Worm (Caenorhabditis elegans) whole organism, L3 larva: ENCODE results near the gene isy-1.

Experiments
- R02D3.7 ChIP-seq: fragments of 150-350 bp; optimal IDR thresholded peaks from 2 replicates; lab custom pipeline; 2014; ENCODE audit warnings: missing biosample characterization, missing genetic modification characterization
- ZK546.5 ChIP-seq: sonication (generic microtip); optimal IDR thresholded peaks from 2 replicates; lab custom pipeline; 2017; ENCODE audit warnings: missing biosample characterization, missing genetic modification characterization
- aly-2 ChIP-seq: fragments of 150-350 bp; optimal IDR thresholded peaks from 2 replicates; lab custom pipeline; 2014; ENCODE audit warnings: missing biosample characterization, missing genetic modification characterization
- ama-1 ChIP-seq: fragments of 150-350 bp; optimal IDR thresholded peaks from 2 replicates; lab custom pipeline; 2018
- ceh-28 ChIP-seq: fragments of 150-350 bp; optimal IDR thresholded peaks from 2 replicates; lab custom pipeline; 2014; ENCODE audit warnings: missing biosample characterization, missing genetic modification reagents, missing genetic modification characterization
- ceh-82 ChIP-seq: fragments of 150-350 bp; optimal IDR thresholded peaks from 2 replicates; lab custom pipeline; 2014; ENCODE audit warnings: missing biosample characterization, missing genetic modification characterization
- ceh-9 ChIP-seq: sonication (generic microtip); optimal IDR thresholded peaks from 2 replicates; lab custom pipeline; 2018; ENCODE audit warnings: missing biosample characterization, missing genetic modification characterization
- egl-27 ChIP-seq: sonication (generic microtip); optimal IDR thresholded peaks from 4 replicates; lab custom pipeline; 2017; ENCODE audit warnings: missing biosample characterization, missing genetic modification reagents, missing genetic modification characterization
- egl-5 ChIP-seq: fragments of 150-350 bp; optimal IDR thresholded peaks from 2 replicates; lab custom pipeline; 2017; ENCODE audit warnings: missing biosample characterization, missing genetic modification reagents, missing genetic modification characterization, inconsistent platforms
- elt-1 ChIP-seq: fragments of 150-350 bp; optimal IDR thresholded peaks from 2 replicates; lab custom pipeline; 2014; ENCODE audit warnings: missing biosample characterization, missing genetic modification characterization
- elt-2 ChIP-seq: sonication (generic microtip); optimal IDR thresholded peaks from 2 replicates; lab custom pipeline; 2016; ENCODE audit warnings: missing genetic modification reagents, mild to moderate bottlenecking, missing genetic modification characterization, missing compliant biosample characterization
- elt-3 ChIP-seq, 3 experiments: fragments of 150-350 bp in 1 of 3; sonication (generic microtip) in 2 of 3; optimal IDR thresholded peaks; 2 replicates in 2 of 3; 4 replicates in 1 of 3; lab custom pipeline; 2014 to 2017; ENCODE audit warnings: missing biosample characterization in 3 of 3, missing genetic modification characterization in 3 of 3
- eor-1 ChIP-seq, 2 experiments: fragments of 150-350 bp; optimal IDR thresholded peaks; 2 replicates each; lab custom pipeline; 2014 to 2018; ENCODE audit warnings: missing biosample characterization in 2 of 2, missing genetic modification characterization in 2 of 2
- fkh-10 ChIP-seq: sonication (generic microtip); optimal IDR thresholded peaks from 2 replicates; lab custom pipeline; 2017; ENCODE audit warnings: missing biosample characterization, missing genetic modification reagents, missing genetic modification characterization
- fkh-2 ChIP-seq: fragments of 150-350 bp; optimal IDR thresholded peaks from 2 replicates; lab custom pipeline; 2014; ENCODE audit warnings: missing biosample characterization, missing genetic modification reagents, missing genetic modification characterization
- fos-1 ChIP-seq: fragments of 150-350 bp; optimal IDR thresholded peaks from 2 replicates; lab custom pipeline; 2014; ENCODE audit warnings: missing biosample characterization, missing genetic modification characterization
- hmg-11 ChIP-seq: sonication (generic microtip); optimal IDR thresholded peaks from 2 replicates; lab custom pipeline; 2016; ENCODE audit warnings: missing genetic modification characterization, missing compliant biosample characterization
- lin-15B ChIP-seq: fragments of 150-350 bp; optimal IDR thresholded peaks from 2 replicates; lab custom pipeline; 2014; ENCODE audit warnings: missing biosample characterization, missing genetic modification characterization
- lin-39 ChIP-seq: fragments of 150-350 bp; optimal IDR thresholded peaks from 2 replicates; lab custom pipeline; 2018; ENCODE audit warnings: missing biosample characterization, missing genetic modification reagents, missing genetic modification characterization
- mdl-1 ChIP-seq: fragments of 150-350 bp; optimal IDR thresholded peaks from 2 replicates; lab custom pipeline; 2014; ENCODE audit warnings: missing biosample characterization, missing genetic modification characterization
- mml-1 ChIP-seq: fragments of 150-350 bp; sonication (generic microtip); optimal IDR thresholded peaks from 3 replicates; lab custom pipeline; 2014; ENCODE audit warnings: missing biosample characterization, missing genetic modification characterization
- nfya-1 ChIP-seq: sonication (generic microtip); optimal IDR thresholded peaks from 2 replicates; lab custom pipeline; 2017; ENCODE audit warnings: missing genetic modification characterization, mild to moderate bottlenecking, missing compliant biosample characterization, antibody characterized with exemption, moderate library complexity; ENCODE audit not compliant: insufficient read depth
- nhr-11 ChIP-seq: fragments of 150-350 bp; optimal IDR thresholded peaks from 2 replicates; lab custom pipeline; 2014; ENCODE audit warnings: missing biosample characterization, missing genetic modification characterization
- nhr-12 ChIP-seq: fragments of 150-350 bp; optimal IDR thresholded peaks from 2 replicates; lab custom pipeline; 2014; ENCODE audit warnings: missing biosample characterization, missing genetic modification characterization
- nhr-237 ChIP-seq: fragments of 150-350 bp; optimal IDR thresholded peaks from 2 replicates; lab custom pipeline; 2014; ENCODE audit warnings: missing biosample characterization, missing genetic modification characterization
- nhr-25 ChIP-seq: sonication (generic microtip); optimal IDR thresholded peaks from 2 replicates; lab custom pipeline; 2017; ENCODE audit warnings: missing biosample characterization, missing genetic modification characterization
- nhr-28 ChIP-seq: fragments of 150-350 bp; optimal IDR thresholded peaks from 2 replicates; lab custom pipeline; 2014; ENCODE audit warnings: missing biosample characterization, missing genetic modification characterization
- nhr-43 ChIP-seq: sonication (generic microtip); optimal IDR thresholded peaks from 2 replicates; lab custom pipeline; 2016; ENCODE audit warnings: mild to moderate bottlenecking, missing genetic modification characterization, missing compliant biosample characterization; ENCODE audit not compliant: poor library complexity, severe bottlenecking
- nhr-67 ChIP-seq: fragments of 150-350 bp; optimal IDR thresholded peaks from 2 replicates; lab custom pipeline; 2014; ENCODE audit warnings: missing biosample characterization, missing genetic modification characterization
- nhr-77 ChIP-seq: fragments of 150-350 bp; optimal IDR thresholded peaks from 2 replicates; lab custom pipeline; 2014; ENCODE audit warnings: missing biosample characterization, missing genetic modification characterization
- pha-4 ChIP-seq: fragments of 150-350 bp; optimal IDR thresholded peaks from 2 replicates; lab custom pipeline; 2014; ENCODE audit warnings: missing biosample characterization, missing genetic modification reagents, missing genetic modification characterization
- pqm-1 ChIP-seq: fragments of 150-350 bp; optimal IDR thresholded peaks from 2 replicates; lab custom pipeline; 2017; ENCODE audit warnings: missing biosample characterization, missing genetic modification characterization, inconsistent platforms
- sea-2 ChIP-seq: fragments of 150-350 bp; sonication (generic microtip); optimal IDR thresholded peaks from 4 replicates; lab custom pipeline; 2014; ENCODE audit warnings: missing biosample characterization, missing genetic modification reagents, missing genetic modification characterization
- skn-1 ChIP-seq: fragments of 150-350 bp; optimal IDR thresholded peaks from 2 replicates; lab custom pipeline; 2014; ENCODE audit warnings: missing biosample characterization, missing genetic modification characterization
- snpc-4 ChIP-seq: fragments of 150-350 bp; optimal IDR thresholded peaks from 2 replicates; lab custom pipeline; 2014; ENCODE audit warnings: missing biosample characterization, missing genetic modification characterization
- tbx-2 ChIP-seq: sonication (generic microtip); optimal IDR thresholded peaks from 2 replicates; lab custom pipeline; 2016; ENCODE audit warnings: mild to moderate bottlenecking, missing genetic modification characterization, missing compliant biosample characterization
- unc-62 ChIP-seq: fragments of 150-350 bp; sonication (generic microtip); optimal IDR thresholded peaks from 4 replicates; lab custom pipeline; 2014; ENCODE audit warnings: missing biosample characterization, missing genetic modification reagents, missing genetic modification characterization
- ztf-4 ChIP-seq: fragments of 150-350 bp; optimal IDR thresholded peaks from 2 replicates; lab custom pipeline; 2014; ENCODE audit warnings: missing biosample characterization, missing genetic modification characterization

The isy-1 gene

ce11 chrV:10958322-10958900, 42.1 kb downstream of the isy-1 start, which contains the start of gene pigt-1:
pigt-1 (minus strand) TSS chrV:10958821.
- TF ChIP-seq aly-2 (no peak), lin-15B (tag; lab: Kevin White, UChicago) (no peak), fkh-2 (tag; lab: Kevin White, UChicago) (no peak), nhr-28 (tag; lab: Kevin White, UChicago) (no peak), unc-62 (GFP tag; lab: Kevin White, UChicago) (no peak), mml-1 (tag; lab: Kevin White, UChicago) (no peak), nhr-25 (tag; lab: Kevin White, UChicago) (no peak), nfya-1 (tag; lab: Kevin White, UChicago) (no peak), nhr-43 (tag; lab: Kevin White, UChicago) (peak; percentile 28), lin-39 (tag; lab: Kevin White, UChicago) (no peak), elt-2 (tag; lab: Kevin White, UChicago) (peak; percentile 37), ceh-28 (tag; lab: Kevin White, UChicago) (peak; percentile 35), pha-4 (tag; lab: Kevin White, UChicago) (no peak)

- peak; percentile 32 for TF ChIP-seq pqm-1
- TF ChIP-seq elt-2 (tag; lab: Kevin White, UChicago) = peak; percentile 59
- no peak for TF ChIP-seq hmg-11 (tag; lab: Kevin White, UChicago)
- no peak for TF ChIP-seq mml-1 (tag; lab: Kevin White, UChicago)
These were observed 44.6 kb downstream of the isy-1 start, which contains the start of gene F17C11.13 for ce11 chrV:10955681-10956476. F17C11.13 (plus strand) TSS chrV:10955923.

ce11 chrV:10954832-10955231, 45.7 kb downstream of the isy-1 start, which contains the start of gene F17C11.6:
F17C11.6 (plus strand) TSS chrV:10955121.
- TF ChIP-seq elt-2 (tag; lab: Kevin White, UChicago) (peak; percentile 70), pqm-1 (peak; percentile 82), nhr-12 (tag; lab: Kevin White, UChicago) (no peak), ceh-9 (tag; lab: Kevin White, UChicago) (no peak)

DNA sequence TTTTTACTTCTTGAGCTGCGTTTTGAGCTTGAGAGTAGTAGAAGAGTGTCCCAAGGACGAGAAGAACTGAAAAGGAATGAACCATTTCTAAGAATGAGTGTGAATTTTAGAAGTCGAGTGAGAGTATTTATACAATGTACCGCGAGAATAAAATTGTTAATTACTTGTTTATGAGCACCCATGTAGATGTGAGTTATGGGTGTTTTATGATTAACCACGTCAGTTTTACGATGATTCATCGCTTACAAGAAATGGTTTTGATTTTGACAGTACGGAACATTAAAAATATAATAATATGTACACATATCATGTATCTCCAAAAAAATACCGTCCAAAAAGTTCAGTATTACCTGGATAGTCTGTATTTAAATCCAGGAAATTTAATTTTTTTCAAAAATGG, 46.2 kb downstream of the isy-1 start, which contains the start of gene clec-221:
TSS of gene clec-221 (minus strand) at position 101 of the 400 bp plus-strand sequence.
- TF ChIP-seq fos-1 (tag; lab: Kevin White, UChicago) (no peak), nhr-11 (no peak), pha-4 (tag; lab: Kevin White, UChicago) (no peak), nhr-28 (tag; lab: Kevin White, UChicago) (no peak), egl-5 (tag; lab: Kevin White, UChicago) (no peak), nhr-67 (tag; lab: Kevin White, UChicago) (no peak), eor-1 (tag; optimal IDR thresholded peaks at IDR 0.05; lab: Kevin White, UChicago) (no peak), fkh-2 (tag; lab: Kevin White, UChicago) (no peak), elt-3 (tag; optimal IDR thresholded peaks at IDR 0.05; lab: Kevin White, UChicago) (no peak), fkh-10 (GFP tag; lab: Kevin White, UChicago) (no peak), mml-1 (tag; lab: Kevin White, UChicago) (no peak), ama-1 (lab: Kevin White, UChicago) (no peak), R02D3.7 (tag; lab: Kevin White, UChicago) (no peak), lin-15B (tag; lab: Kevin White, UChicago) (no peak), nhr-12 (tag; lab: Kevin White, UChicago) (no peak), ceh-82 (no peak), elt-1 (tag; lab: Kevin White, UChicago) (no peak), nhr-43 (tag; lab: Kevin White, UChicago) (no peak)

DNA sequence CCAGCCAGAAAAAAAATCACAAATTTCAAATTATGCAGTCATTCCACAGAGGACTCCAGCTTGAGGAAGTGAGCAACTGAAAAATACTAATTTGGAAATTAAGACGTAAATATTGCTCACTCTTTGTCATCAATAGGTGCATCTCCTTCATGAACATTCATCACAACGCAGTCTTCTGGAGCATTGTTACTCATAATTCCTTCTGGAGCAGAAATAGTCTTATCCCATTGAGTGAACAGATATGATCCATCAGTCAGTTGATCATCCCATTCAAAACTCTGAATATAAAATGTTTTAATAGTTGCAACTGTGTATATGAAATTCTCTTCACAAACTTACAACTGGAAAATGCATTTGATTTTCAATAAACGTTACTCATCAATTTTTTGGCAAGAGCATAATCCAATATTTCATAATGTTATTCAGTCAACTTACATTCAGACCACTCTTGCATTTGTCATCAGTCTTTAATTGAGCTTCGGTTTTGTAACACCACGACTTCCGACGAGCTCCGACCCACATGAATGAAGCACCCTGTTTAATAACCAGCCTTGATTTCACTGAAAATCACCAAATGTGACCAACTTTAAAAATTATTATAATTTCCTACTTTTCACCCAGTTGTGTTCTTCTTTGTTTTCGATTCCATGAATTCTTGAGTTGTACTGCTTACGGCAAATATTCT, 46.9 kb downstream of the isy-1 start:
- TF ChIP-seq mml-1 (tag; lab: Kevin White, UChicago) = no peak
- peak; percentile 83 for TF ChIP-seq ama-1 (lab: Kevin White, UChicago)
- no peak for TF ChIP-seq nhr-77
- TF ChIP-seq pha-4 (tag; lab: Kevin White, UChicago) = peak; percentile 16
- no peak for TF ChIP-seq ceh-82
- no peak for TF ChIP-seq sea-2 (GFP tag; lab: Kevin White, UChicago)
- TF ChIP-seq skn-1 = no peak
- no peak for TF ChIP-seq nfya-1 (tag; lab: Kevin White, UChicago)
- TF ChIP-seq R02D3.7 (tag; lab: Kevin White, UChicago) = no peak
- no peak for TF ChIP-seq mdl-1 (tag; lab: Kevin White, UChicago)
- no peak for TF ChIP-seq nhr-237
- peak; percentile 13 for TF ChIP-seq ztf-4
- no peak for TF ChIP-seq eor-1 (tag; optimal IDR thresholded peaks at IDR 0.05; lab: Kevin White, UChicago)
- TF ChIP-seq egl-5 (tag; lab: Kevin White, UChicago) = no peak
- TF ChIP-seq snpc-4 = no peak
- TF ChIP-seq nhr-43 (tag; lab: Kevin White, UChicago) = peak; percentile 8
- TF ChIP-seq egl-27 (tag; lab: Kevin White, UChicago) = no peak
- TF ChIP-seq ZK546.5 = no peak
- TF ChIP-seq nhr-25 (tag; lab: Kevin White, UChicago) = peak; percentile 43
- TF ChIP-seq lin-15B (tag; lab: Kevin White, UChicago) = no peak
- no peak for TF ChIP-seq hmg-11 (tag; lab: Kevin White, UChicago)
- peak; percentile 22 for TF ChIP-seq tbx-2 (tag; lab: Kevin White, UChicago)
